Worm (Caenorhabditis elegans) whole organism, L2 larva: Measurements from ENCODE around the gene C53D6.7.

Experiments used
- C34F6.9 ChIP-seq: fragments of 150-350 bp; optimal IDR thresholded peaks from 2 replicates; lab custom pipeline; 2014; ENCODE audit warnings: missing biosample characterization, missing genetic modification characterization
- ZK546.5 ChIP-seq: sonication (generic microtip); optimal IDR thresholded peaks from 2 replicates; lab custom pipeline; 2017; ENCODE audit warnings: missing biosample characterization, missing genetic modification characterization
- aly-2 ChIP-seq: fragments of 150-350 bp; optimal IDR thresholded peaks from 2 replicates; lab custom pipeline; 2014; ENCODE audit warnings: missing biosample characterization, missing genetic modification characterization
- crh-2 ChIP-seq: sonication (generic microtip); optimal IDR thresholded peaks from 2 replicates; lab custom pipeline; 2017; ENCODE audit warnings: missing biosample characterization, missing genetic modification characterization
- fos-1 ChIP-seq: fragments of 150-350 bp; optimal IDR thresholded peaks from 2 replicates; lab custom pipeline; 2014; ENCODE audit warnings: missing biosample characterization, missing genetic modification characterization
- gmeb-1 ChIP-seq: fragments of 150-350 bp; optimal IDR thresholded peaks from 2 replicates; lab custom pipeline; 2014; ENCODE audit warnings: missing biosample characterization, missing genetic modification characterization
- lin-11 ChIP-seq: fragments of 150-350 bp; sonication (generic microtip); optimal IDR thresholded peaks from 2 replicates; lab custom pipeline; 2014; ENCODE audit warnings: missing biosample characterization, missing genetic modification characterization, inconsistent platforms, mixed read lengths
- mab-5 ChIP-seq: fragments of 150-350 bp; optimal IDR thresholded peaks from 2 replicates; lab custom pipeline; 2014; ENCODE audit warnings: missing biosample characterization, missing genetic modification characterization
- nhr-10 ChIP-seq: sonication (generic microtip); optimal IDR thresholded peaks from 2 replicates; lab custom pipeline; 2017; ENCODE audit warnings: missing biosample characterization, missing genetic modification characterization
- nhr-12 ChIP-seq: fragments of 150-350 bp; optimal IDR thresholded peaks from 2 replicates; lab custom pipeline; 2014; ENCODE audit warnings: missing biosample characterization, missing genetic modification characterization
- nhr-23 ChIP-seq: fragments of 150-350 bp; optimal IDR thresholded peaks from 2 replicates; lab custom pipeline; 2014; ENCODE audit warnings: missing biosample characterization, missing genetic modification reagents, missing genetic modification characterization
- peb-1 ChIP-seq: fragments of 150-350 bp; optimal IDR thresholded peaks from 2 replicates; lab custom pipeline; 2014; ENCODE audit warnings: missing biosample characterization, missing genetic modification characterization
- sma-3 ChIP-seq: sonication (generic microtip); optimal IDR thresholded peaks from 2 replicates; lab custom pipeline; 2016; ENCODE audit warnings: missing genetic modification reagents, missing genetic modification characterization, missing compliant biosample characterization
- sma-9 ChIP-seq, 2 experiments: fragments of 150-350 bp in 1 of 2; sonication (generic microtip) in 1 of 2; optimal IDR thresholded peaks; 2 replicates each; lab custom pipeline; 2014 to 2016; ENCODE audit warnings: missing genetic modification characterization in 2 of 2, mild to moderate bottlenecking in 1 of 2, missing biosample characterization in 1 of 2, missing compliant biosample characterization in 1 of 2, missing genetic modification reagents in 1 of 2, moderate library complexity in 1 of 2
- unc-62 ChIP-seq: fragments of 150-350 bp; optimal IDR thresholded peaks from 2 replicates; lab custom pipeline; 2014; ENCODE audit warnings: missing biosample characterization, missing genetic modification reagents, missing genetic modification characterization
- zag-1 ChIP-seq: fragments of 150-350 bp; optimal IDR thresholded peaks from 2 replicates; lab custom pipeline; 2014; ENCODE audit warnings: missing biosample characterization, missing genetic modification characterization
- ztf-11 ChIP-seq: sonication (generic microtip); optimal IDR thresholded peaks from 2 replicates; lab custom pipeline; 2017; ENCODE audit warnings: missing biosample characterization, missing genetic modification characterization
- ztf-4 ChIP-seq: fragments of 150-350 bp; optimal IDR thresholded peaks from 2 replicates; lab custom pipeline; 2014; ENCODE audit warnings: missing biosample characterization, missing genetic modification characterization

The C53D6.7 gene

ce11 chrIV:8994487-8994886, 42.5 kb downstream of the C53D6.7 start:
- TF ChIP-seq gmeb-1 = no peak

ce11 chrIV:8992786-8993185, 44.2 kb downstream of the C53D6.7 start, which contains the start of gene mltn-12:
Gene mltn-12, plus strand, starts transcription at chrIV:8993086.
- TF ChIP-seq ztf-4 = no peak
- no peak for TF ChIP-seq lin-11 (tag; lab: Kevin White, UChicago)
- TF ChIP-seq aly-2 (tag; lab: Kevin White, UChicago) = no peak
- no peak for TF ChIP-seq mab-5
- TF ChIP-seq, all 48 proteins: peak for 0

- TF ChIP-seq crh-2 (tag; lab: Kevin White, UChicago) (peak; percentile 69), ZK546.5 (no peak), C34F6.9 (peak; percentile 34), fos-1 (tag; lab: Kevin White, UChicago) (peak; percentile 30), nhr-10 (tag; lab: Kevin White, UChicago) (no peak), nhr-12 (no peak), sma-3 (GFP tag; lab: Kevin White, UChicago) (no peak), unc-62 (no peak), peb-1 (tag; lab: Kevin White, UChicago) (no peak), zag-1 (tag; lab: Kevin White, UChicago) (no peak), ztf-11 (tag; lab: Kevin White, UChicago) (no peak), nhr-23 (tag; lab: Kevin White, UChicago) (no peak), sma-9 (GFP tag; optimal IDR thresholded peaks at IDR 0.05; lab: Kevin White, UChicago) (peak; percentile 24), sma-9 (tag; optimal IDR thresholded peaks at IDR 0.05; lab: Kevin White, UChicago) (no peak)
These were observed 50.1 kb downstream of the C53D6.7 start, which contains the start of gene bre-1 for ce11 chrIV:8986761-8987316. Gene bre-1, plus strand, starts transcription at chrIV:8987266.
